Fruit fly (Drosophila melanogaster) whole organism, embryonic: ENCODE results near the gene IntS6.

ENCODE experiments used
- Abd-B ChIP-seq: fragments of 200-800 bp; sonication (Bioruptor generic); optimal IDR thresholded peaks from 2 replicates; lab custom pipeline; 2018; ENCODE audit warnings: missing biosample characterization, mild to moderate bottlenecking, missing genetic modification characterization, moderate library complexity
- Antp ChIP-seq: fragments of 200-800 bp; sonication (Bioruptor generic); optimal IDR thresholded peaks from 3 replicates; lab custom pipeline; 2016; ENCODE audit warnings: missing biosample characterization, missing genetic modification characterization
- C15 ChIP-seq: fragments of 200-800 bp; sonication (Bioruptor generic); IDR thresholded peaks from 3 replicates; pipeline ENCODE4 v1.3.6; 2022; ENCODE audit warnings: missing biosample characterization, missing genetic modification characterization
- CG10274 ChIP-seq: fragments of 200-800 bp; sonication (Bioruptor generic); optimal IDR thresholded peaks from 3 replicates; lab custom pipeline; 2017; ENCODE audit warnings: missing biosample characterization, mild to moderate bottlenecking, missing genetic modification characterization
- CG10543 ChIP-seq: fragments of 200-800 bp; sonication (Bioruptor generic); optimal IDR thresholded peaks from 3 replicates; lab custom pipeline; 2017; ENCODE audit warnings: missing biosample characterization, mild to moderate bottlenecking, missing genetic modification characterization, moderate library complexity
- CG10959 ChIP-seq: fragments of 200-800 bp; sonication (Bioruptor generic); IDR thresholded peaks from 2 replicates; pipeline ENCODE4 v1.3.6; 2022; ENCODE audit warnings: missing biosample characterization, missing genetic modification characterization
- CG11093 ChIP-seq: fragments of 200-800 bp; sonication (Bioruptor generic); IDR thresholded peaks from 3 replicates; pipeline ENCODE4 v1.3.6; 2022; ENCODE audit warnings: missing biosample characterization, missing genetic modification characterization
- CG12104 ChIP-seq: fragments of 200-800 bp; sonication (Bioruptor generic); optimal IDR thresholded peaks from 3 replicates; lab custom pipeline; 2016; ENCODE audit warnings: missing biosample characterization, missing genetic modification characterization
- CG1233 ChIP-seq: fragments of 200-800 bp; sonication (Bioruptor generic); optimal IDR thresholded peaks from 4 replicates; lab custom pipeline; 2018; ENCODE audit warnings: missing biosample characterization, mild to moderate bottlenecking, missing genetic modification characterization
- CG13123 ChIP-seq: fragments of 200-800 bp; sonication (Bioruptor generic); optimal IDR thresholded peaks from 2 replicates; lab custom pipeline; 2016; ENCODE audit warnings: missing biosample characterization, missing genetic modification characterization
- CG14050 ChIP-seq: fragments of 200-800 bp; sonication (Bioruptor generic); IDR thresholded peaks from 3 replicates; pipeline ENCODE4 v1.3.6; 2022; ENCODE audit warnings: missing biosample characterization, missing genetic modification characterization
- CG17359 ChIP-seq: fragments of 200-800 bp; sonication (Bioruptor generic); optimal IDR thresholded peaks from 3 replicates; lab custom pipeline; 2018; ENCODE audit warnings: missing biosample characterization, mild to moderate bottlenecking, missing genetic modification characterization, moderate library complexity
- CG1792 ChIP-seq: fragments of 200-800 bp; sonication (Bioruptor generic); optimal IDR thresholded peaks from 2 replicates; lab custom pipeline; 2016; ENCODE audit warnings: missing biosample characterization, missing genetic modification characterization
- CG2129 ChIP-seq: fragments of 200-800 bp; sonication (Bioruptor generic); IDR thresholded peaks from 2 replicates; pipeline ENCODE4 v1.3.6; 2022; ENCODE audit warnings: missing biosample characterization, missing genetic modification characterization; ENCODE audit not compliant: partially characterized antibody
- CG30403 ChIP-seq: fragments of 200-800 bp; sonication (Bioruptor generic); optimal IDR thresholded peaks from 3 replicates; lab custom pipeline; 2016; ENCODE audit warnings: missing biosample characterization, missing genetic modification characterization
- CG31365 ChIP-seq: fragments of 200-800 bp; sonication (Bioruptor generic); optimal IDR thresholded peaks from 2 replicates; lab custom pipeline; 2018; ENCODE audit warnings: missing biosample characterization, mild to moderate bottlenecking, missing genetic modification characterization
- CG3407 ChIP-seq: fragments of 200-800 bp; sonication (Bioruptor generic); optimal IDR thresholded peaks from 2 replicates; lab custom pipeline; 2018; ENCODE audit warnings: missing biosample characterization, mild to moderate bottlenecking, missing genetic modification characterization
- CG4404 ChIP-seq: fragments of 200-800 bp; sonication (Bioruptor generic); IDR thresholded peaks from 2 replicates; pipeline ENCODE4 v1.3.6; 2022; ENCODE audit warnings: missing biosample characterization, missing genetic modification characterization
- CG4854 ChIP-seq: fragments of 200-800 bp; sonication (Bioruptor generic); optimal IDR thresholded peaks from 2 replicates; lab custom pipeline; 2016; ENCODE audit warnings: missing biosample characterization, missing genetic modification characterization, inconsistent platforms
- CG7963 ChIP-seq: fragments of 200-800 bp; sonication (Bioruptor generic); IDR thresholded peaks from 3 replicates; pipeline ENCODE4 v1.3.6; 2022; ENCODE audit warnings: missing biosample characterization, missing genetic modification characterization; ENCODE audit not compliant: partially characterized antibody
- CG8359 ChIP-seq: fragments of 200-800 bp; sonication (Bioruptor generic); optimal IDR thresholded peaks from 2 replicates; lab custom pipeline; 2017; ENCODE audit warnings: missing biosample characterization, mild to moderate bottlenecking, missing genetic modification characterization, borderline replicate concordance
- CG8924 ChIP-seq: fragments of 200-800 bp; optimal IDR thresholded peaks from 3 replicates; lab custom pipeline; 2019; ENCODE audit warnings: missing biosample characterization, mild to moderate bottlenecking, missing genetic modification characterization, moderate library complexity
- CG9797 ChIP-seq: fragments of 200-800 bp; sonication (Bioruptor generic); optimal IDR thresholded peaks from 3 replicates; lab custom pipeline; 2018; ENCODE audit warnings: missing biosample characterization, mild to moderate bottlenecking, missing genetic modification characterization
- Fer3 ChIP-seq: fragments of 200-800 bp; sonication (Bioruptor generic); optimal IDR thresholded peaks from 2 replicates; lab custom pipeline; 2018; ENCODE audit warnings: missing biosample characterization, mild to moderate bottlenecking, missing genetic modification characterization, moderate library complexity
- HLHmδ ChIP-seq: fragments of 200-800 bp; sonication (Bioruptor generic); optimal IDR thresholded peaks from 2 replicates; lab custom pipeline; 2018; ENCODE audit warnings: missing biosample characterization, mild to moderate bottlenecking, missing genetic modification characterization, moderate library complexity
- Hr39 ChIP-seq: fragments of >200 bp; optimal IDR thresholded peaks from 2 replicates; lab custom pipeline; 2017
- Neu2 ChIP-seq: fragments of 200-800 bp; sonication (Bioruptor generic); optimal IDR thresholded peaks from 3 replicates; lab custom pipeline; 2016; ENCODE audit warnings: missing biosample characterization, missing genetic modification characterization, borderline replicate concordance
- Oaz ChIP-seq: fragments of 200-800 bp; sonication (Bioruptor generic); IDR thresholded peaks from 2 replicates; pipeline ENCODE4 v1.3.6; 2022; ENCODE audit warnings: missing biosample characterization, missing genetic modification characterization
- Ptx1 ChIP-seq: fragments of 200-800 bp; sonication (Bioruptor generic); IDR thresholded peaks from 2 replicates; pipeline ENCODE4 v1.3.6; 2022; ENCODE audit warnings: missing biosample characterization, missing genetic modification characterization
- Rfx ChIP-seq: fragments of 200-800 bp; sonication (Bioruptor generic); IDR thresholded peaks from 2 replicates; pipeline ENCODE4 v1.3.6; 2022; ENCODE audit warnings: missing biosample characterization, missing genetic modification characterization
- Spps ChIP-seq: fragments of 200-800 bp; sonication (Bioruptor generic); optimal IDR thresholded peaks from 2 replicates; lab custom pipeline; 2018; ENCODE audit warnings: missing biosample characterization, mild to moderate bottlenecking, missing genetic modification characterization
- ato ChIP-seq: fragments of 200-800 bp; sonication (Bioruptor generic); IDR thresholded peaks from 2 replicates; pipeline ENCODE4 v1.3.6; 2022; ENCODE audit warnings: missing biosample characterization, missing genetic modification characterization; ENCODE audit not compliant: partially characterized antibody
- bab2 ChIP-seq: fragments of 200-800 bp; sonication (Bioruptor generic); optimal IDR thresholded peaks from 2 replicates; lab custom pipeline; 2016; ENCODE audit warnings: missing biosample characterization, missing genetic modification characterization
- br ChIP-seq: fragments of >200 bp; optimal IDR thresholded peaks from 2 replicates; lab custom pipeline; 2017
- dan ChIP-seq: fragments of 200-800 bp; sonication (Bioruptor generic); IDR thresholded peaks from 2 replicates; pipeline ENCODE4 v1.3.6; 2022; ENCODE audit warnings: missing biosample characterization, missing genetic modification characterization
- emc ChIP-seq: fragments of 200-800 bp; sonication (Bioruptor generic); optimal IDR thresholded peaks from 2 replicates; lab custom pipeline; 2016; ENCODE audit warnings: missing biosample characterization, missing genetic modification characterization
- ems ChIP-seq: fragments of 200-800 bp; sonication (Bioruptor generic); optimal IDR thresholded peaks from 3 replicates; lab custom pipeline; 2016; ENCODE audit warnings: missing biosample characterization, missing genetic modification characterization
- exex ChIP-seq: fragments of 200-800 bp; sonication (Bioruptor generic); optimal IDR thresholded peaks from 4 replicates; lab custom pipeline; 2018; ENCODE audit warnings: missing biosample characterization, mild to moderate bottlenecking, missing genetic modification characterization, moderate library complexity
- eyg ChIP-seq: fragments of 200-800 bp; sonication (Bioruptor generic); optimal IDR thresholded peaks from 3 replicates; lab custom pipeline; 2016; ENCODE audit warnings: missing biosample characterization, missing genetic modification characterization
- ftz-f1 ChIP-seq: fragments of 200-800 bp; sonication (Bioruptor generic); optimal IDR thresholded peaks from 2 replicates; lab custom pipeline; 2016; ENCODE audit warnings: missing biosample characterization, missing genetic modification characterization
- inv ChIP-seq: fragments of 200-800 bp; sonication (Bioruptor generic); IDR thresholded peaks from 2 replicates; pipeline ENCODE4 v1.3.6; 2022; ENCODE audit warnings: missing biosample characterization, missing genetic modification characterization; ENCODE audit not compliant: partially characterized antibody
- klu ChIP-seq: fragments of 200-800 bp; sonication (Bioruptor generic); IDR thresholded peaks from 2 replicates; pipeline ENCODE4 v1.3.6; 2022; ENCODE audit warnings: missing biosample characterization, missing genetic modification characterization
- lilli ChIP-seq: fragments of 200-800 bp; sonication (Bioruptor generic); optimal IDR thresholded peaks from 3 replicates; lab custom pipeline; 2016; ENCODE audit warnings: missing biosample characterization, missing genetic modification characterization
- lola ChIP-seq, 3 experiments: fragments of >200 bp in 2 of 3; fragments of 200-800 bp in 1 of 3; sonication (Bioruptor generic) in 1 of 3; optimal IDR thresholded peaks; 2 replicates each; lab custom pipeline; 2017 to 2019; ENCODE audit warnings: missing biosample characterization in 3 of 3, missing genetic modification characterization in 3 of 3, mild to moderate bottlenecking in 1 of 3, moderate library complexity in 1 of 3
- peb ChIP-seq: fragments of 200-800 bp; sonication (Bioruptor generic); IDR thresholded peaks from 2 replicates; pipeline ENCODE4 v1.3.6; 2022; ENCODE audit warnings: missing biosample characterization, missing genetic modification characterization
- sim ChIP-seq: fragments of 200-800 bp; sonication (Bioruptor generic); IDR thresholded peaks from 2 replicates; pipeline ENCODE4 v1.3.6; 2022; ENCODE audit warnings: missing biosample characterization, missing genetic modification characterization
- sna ChIP-seq: fragments of 200-800 bp; sonication (Bioruptor generic); IDR thresholded peaks from 2 replicates; pipeline ENCODE4 v1.3.6; 2022; ENCODE audit warnings: missing biosample characterization, missing genetic modification characterization; ENCODE audit not compliant: partially characterized antibody
- so ChIP-seq: fragments of 200-800 bp; sonication (Bioruptor generic); IDR thresholded peaks from 3 replicates; pipeline ENCODE4 v1.3.6; 2022; ENCODE audit warnings: missing biosample characterization, missing genetic modification characterization
- sob ChIP-seq: fragments of 200-800 bp; sonication (Bioruptor generic); IDR thresholded peaks from 2 replicates; pipeline ENCODE4 v1.3.6; 2022; ENCODE audit warnings: missing biosample characterization, missing genetic modification characterization
- toy ChIP-seq: fragments of 200-800 bp; sonication (Bioruptor generic); IDR thresholded peaks from 2 replicates; pipeline ENCODE4 v1.3.6; 2022; ENCODE audit warnings: missing biosample characterization, missing genetic modification characterization
- ttk ChIP-seq: fragments of 200-800 bp; sonication (Bioruptor generic); IDR thresholded peaks from 2 replicates; pipeline ENCODE4 v2.1.2; 2022; ENCODE audit warnings: missing biosample characterization, missing genetic modification characterization
- zf30C ChIP-seq: fragments of 200-800 bp; sonication (Bioruptor generic); optimal IDR thresholded peaks from 3 replicates; lab custom pipeline; 2018; ENCODE audit warnings: missing biosample characterization, mild to moderate bottlenecking, missing genetic modification characterization

Gene IntS6

DNA sequence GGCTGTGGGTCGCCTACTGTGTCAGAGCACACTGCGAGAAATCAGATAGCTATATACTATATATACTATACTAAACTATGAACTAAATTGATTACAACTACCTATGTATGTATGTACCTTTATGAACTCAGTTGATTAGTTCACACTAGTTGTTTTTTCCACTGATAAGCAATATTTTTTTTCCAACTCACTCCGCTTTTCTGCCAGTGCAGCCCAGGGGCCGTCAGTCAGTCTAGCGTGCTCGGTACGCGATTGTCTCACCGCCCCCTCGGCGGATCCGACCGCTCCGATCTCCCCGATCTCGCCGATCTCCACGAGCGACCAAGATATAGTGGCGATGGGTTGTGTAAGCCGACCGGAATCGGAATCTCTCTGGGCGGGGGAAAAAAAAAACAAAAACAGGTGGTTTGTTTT is 41.1 kb downstream of the IntS6 start (continued):
- peak; percentile 88 for TF ChIP-seq ttk (GFP tag; lab: Robert Waterston, UW)
- TF ChIP-seq CG3407: peak; percentile 56
- TF ChIP-seq inv (GFP tag; lab: Robert Waterston, UW): no peak
- no peak for TF ChIP-seq sna (GFP tag; lab: Robert Waterston, UW)
- peak; percentile 86 for TF ChIP-seq Fer3
- TF ChIP-seq CG17359: peak; percentile 88
- peak; percentile 76 for TF ChIP-seq lilli
- TF ChIP-seq ato (GFP tag; lab: Robert Waterston, UW): no peak
- peak; percentile 46 for TF ChIP-seq CG8359
- peak; percentile 82 for TF ChIP-seq peb (GFP tag; lab: Robert Waterston, UW)
- peak; percentile 66 for TF ChIP-seq CG12104 (GFP tag; lab: Kevin White, UChicago)
- TF ChIP-seq CG1792 (GFP tag; lab: Kevin White, UChicago): peak; percentile 42
- TF ChIP-seq ftz-f1: peak; percentile 13
- TF ChIP-seq CG14050: peak; percentile 74
- TF ChIP-seq C15 (GFP tag; lab: Robert Waterston, UW): peak; percentile 78; the same call in 2 of the 3 replicates
- peak; percentile 60 for TF ChIP-seq Antp (GFP tag; lab: Kevin White, UChicago)
- TF ChIP-seq CG10274 (GFP tag; lab: Kevin White, UChicago): peak; percentile 62
- peak; percentile 70 for TF ChIP-seq CG1233 (GFP tag; lab: Kevin White, UChicago)
- TF ChIP-seq Rfx (GFP tag; lab: Robert Waterston, UW): peak; percentile 96
- TF ChIP-seq CG4404: peak; percentile 83
- no peak for TF ChIP-seq Hr39 (lab: Kevin White, UChicago)
- no peak for TF ChIP-seq HLHmδ
- TF ChIP-seq emc (GFP tag; lab: Kevin White, UChicago): peak; percentile 47
- peak; percentile 89 for TF ChIP-seq CG10543
- peak; percentile 57 for TF ChIP-seq Abd-B (GFP tag; lab: Kevin White, UChicago)
- TF ChIP-seq Ptx1 (GFP tag; lab: Robert Waterston, UW): peak; percentile 95
- no peak for TF ChIP-seq br
- peak; percentile 90 for TF ChIP-seq CG11093 (GFP tag; lab: Robert Waterston, UW)
- TF ChIP-seq CG4854 (GFP tag; lab: Kevin White, UChicago): peak; percentile 46
- TF ChIP-seq Spps (tag; lab: Kevin White, UChicago): no peak
- TF ChIP-seq ems (GFP tag; lab: Kevin White, UChicago): peak; percentile 71
- peak; percentile 47 for TF ChIP-seq CG10959 (GFP tag; lab: Robert Waterston, UW)
- peak; percentile 50 for TF ChIP-seq exex (tag; lab: Kevin White, UChicago)
- peak; percentile 60 for TF ChIP-seq CG31365 (tag; lab: Kevin White, UChicago)
- no peak for TF ChIP-seq CG2129
- no peak for TF ChIP-seq CG9797 (GFP tag; lab: Kevin White, UChicago)
- peak; percentile 88 for TF ChIP-seq toy (GFP tag; lab: Robert Waterston, UW)
- TF ChIP-seq klu: peak; percentile 90
- peak; percentile 92 for TF ChIP-seq sob
- TF ChIP-seq zf30C (GFP tag; lab: Kevin White, UChicago): peak; percentile 40
- peak; percentile 45 for TF ChIP-seq bab2 (GFP tag; lab: Kevin White, UChicago)
- TF ChIP-seq Neu2: no peak
- TF ChIP-seq CG13123 (GFP tag; lab: Kevin White, UChicago): no peak
- peak; percentile 84 for TF ChIP-seq Oaz (GFP tag; lab: Robert Waterston, UW)
- peak; percentile 23 for TF ChIP-seq eyg (GFP tag; lab: Kevin White, UChicago)
- 0 out of 2 replicates have a peak, but pooled peaks have one; percentile 35 for TF ChIP-seq dan (GFP tag; lab: Robert Waterston, UW)
- TF ChIP-seq sim (GFP tag; lab: Robert Waterston, UW): 0 out of 2 replicates have a peak, but pooled peaks have one; percentile 38
- TF ChIP-seq CG7963 (GFP tag; lab: Robert Waterston, UW): no peak
- TF ChIP-seq CG30403 (GFP tag; lab: Kevin White, UChicago): peak; percentile 83
- no peak for TF ChIP-seq lola (GFP tag; optimal IDR thresholded peaks at IDR 0.05; lab: Kevin White, UChicago)
- TF ChIP-seq so (GFP tag; lab: Robert Waterston, UW): peak; percentile 92
- peak; percentile 88 for TF ChIP-seq CG8924
